Worm (Caenorhabditis elegans) whole organism, L3 larva: ENCODE results near the gene clec-183.

Source experiments
- ceh-28 ChIP-seq: fragments of 150-350 bp; optimal IDR thresholded peaks from 2 replicates; lab custom pipeline; 2014; ENCODE audit warnings: missing biosample characterization, missing genetic modification reagents, missing genetic modification characterization
- daf-12 ChIP-seq: fragments of 150-350 bp; optimal IDR thresholded peaks from 2 replicates; lab custom pipeline; 2014; ENCODE audit warnings: missing biosample characterization, missing genetic modification reagents, missing genetic modification characterization
- fkh-10 ChIP-seq: sonication (generic microtip); optimal IDR thresholded peaks from 2 replicates; lab custom pipeline; 2017; ENCODE audit warnings: missing biosample characterization, missing genetic modification reagents, missing genetic modification characterization
- fkh-2 ChIP-seq: fragments of 150-350 bp; optimal IDR thresholded peaks from 2 replicates; lab custom pipeline; 2014; ENCODE audit warnings: missing biosample characterization, missing genetic modification reagents, missing genetic modification characterization
- lin-15B ChIP-seq: fragments of 150-350 bp; optimal IDR thresholded peaks from 2 replicates; lab custom pipeline; 2014; ENCODE audit warnings: missing biosample characterization, missing genetic modification characterization
- lsy-12 ChIP-seq: sonication (generic microtip); optimal IDR thresholded peaks from 2 replicates; lab custom pipeline; 2016; ENCODE audit warnings: mild to moderate bottlenecking, missing genetic modification characterization, missing compliant biosample characterization
- mdl-1 ChIP-seq: fragments of 150-350 bp; optimal IDR thresholded peaks from 2 replicates; lab custom pipeline; 2014; ENCODE audit warnings: missing biosample characterization, missing genetic modification characterization
- nfya-1 ChIP-seq: sonication (generic microtip); optimal IDR thresholded peaks from 2 replicates; lab custom pipeline; 2017; ENCODE audit warnings: missing genetic modification characterization, mild to moderate bottlenecking, missing compliant biosample characterization, antibody characterized with exemption, moderate library complexity; ENCODE audit not compliant: insufficient read depth
- nhr-25 ChIP-seq: sonication (generic microtip); optimal IDR thresholded peaks from 2 replicates; lab custom pipeline; 2017; ENCODE audit warnings: missing biosample characterization, missing genetic modification characterization
- nhr-77 ChIP-seq: fragments of 150-350 bp; optimal IDR thresholded peaks from 2 replicates; lab custom pipeline; 2014; ENCODE audit warnings: missing biosample characterization, missing genetic modification characterization
- pqm-1 ChIP-seq: fragments of 150-350 bp; optimal IDR thresholded peaks from 2 replicates; lab custom pipeline; 2017; ENCODE audit warnings: missing biosample characterization, missing genetic modification characterization, inconsistent platforms
- snpc-4 ChIP-seq: fragments of 150-350 bp; optimal IDR thresholded peaks from 2 replicates; lab custom pipeline; 2014; ENCODE audit warnings: missing biosample characterization, missing genetic modification characterization
- tbx-2 ChIP-seq: sonication (generic microtip); optimal IDR thresholded peaks from 2 replicates; lab custom pipeline; 2016; ENCODE audit warnings: mild to moderate bottlenecking, missing genetic modification characterization, missing compliant biosample characterization
- ztf-11 ChIP-seq: fragments of 150-350 bp; optimal IDR thresholded peaks from 2 replicates; lab custom pipeline; 2014; ENCODE audit warnings: missing biosample characterization, missing genetic modification characterization

DNA sequence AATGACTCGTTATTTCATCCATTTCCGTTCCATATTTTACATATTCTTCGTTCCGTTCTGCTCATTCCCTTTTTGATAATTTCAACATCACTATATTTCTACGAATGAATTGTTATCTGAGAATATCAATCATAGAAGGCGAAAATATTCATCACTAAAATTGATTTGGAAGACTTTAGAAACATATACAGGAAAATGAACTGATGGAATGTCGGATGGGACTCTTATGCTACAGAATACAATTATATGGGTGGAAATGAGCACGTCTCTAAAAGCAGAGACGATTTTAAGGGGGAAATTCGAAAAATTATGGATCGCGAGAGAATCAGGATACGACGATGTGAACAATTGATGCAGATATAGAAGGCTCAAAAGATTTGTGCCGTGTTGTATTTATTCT lies 7.8 kb upstream of the clec-183 start:
- no peak for TF ChIP-seq fkh-2
- TF ChIP-seq nhr-77 (tag; lab: Kevin White, UChicago), result no peak
- TF ChIP-seq nhr-25, result no peak
- TF ChIP-seq tbx-2 (tag; lab: Kevin White, UChicago), result no peak
- TF ChIP-seq lin-15B (tag; lab: Kevin White, UChicago), result no peak
- no peak for TF ChIP-seq daf-12
- no peak for TF ChIP-seq nfya-1
- TF ChIP-seq lsy-12 (tag; lab: Kevin White, UChicago), result no peak
- no peak for TF ChIP-seq pqm-1 (tag; lab: Kevin White, UChicago)
- TF ChIP-seq snpc-4, result no peak
- TF ChIP-seq ztf-11, result no peak
- TF ChIP-seq ceh-28 (tag; lab: Kevin White, UChicago), result no peak
- TF ChIP-seq fkh-10 (GFP tag; lab: Kevin White, UChicago), result no peak
- TF ChIP-seq mdl-1 (tag; lab: Kevin White, UChicago), result no peak
